Fruit fly (Drosophila melanogaster): ENCODE data around the gene Noc1.

Gene Noc1

dm6 chr3L:11074043-11074853, at the start of gene Noc1, which contains the start of gene Pfdn2:
TSS of gene Noc1 (plus strand) at chr3L:11074769.
TSS of gene Pfdn2 (minus strand) at chr3L:11074388.
- TF ChIP-seq CG33557 (GFP tag; optimal IDR thresholded peaks at IDR 0.05) (peak; percentile 30), ap (GFP tag; IDR thresholded peaks at IDR 0.05) (no peak), CG12659 (GFP tag; optimal IDR thresholded peaks at IDR 0.05) (peak; percentile 74), CG11695 (GFP tag; IDR thresholded peaks at IDR 0.05) (peak; percentile 49; the same call in 1 of the 3 replicates), CG15479 (GFP tag; optimal IDR thresholded peaks at IDR 0.05) (peak; percentile 6), Six4 (GFP tag; optimal IDR thresholded peaks at IDR 0.05) (peak; percentile 47), Tbp (GFP tag; optimal IDR thresholded peaks at IDR 0.05) (no peak), amos (GFP tag; IDR thresholded peaks at IDR 0.05; ENCODE audit: partially characterized antibody) (no peak), CG3163 (GFP tag; optimal IDR thresholded peaks at IDR 0.05) (no peak), ase (GFP tag; IDR thresholded peaks at IDR 0.05) (no peak), sc (optimal IDR thresholded peaks at IDR 0.05) (no peak), sc (GFP tag; optimal IDR thresholded peaks at IDR 0.05) (no peak), jigr1 (GFP tag; IDR thresholded peaks at IDR 0.05) (0 out of 3 replicates have a peak, but pooled peaks have one; percentile 27), CG18011 (GFP tag; optimal IDR thresholded peaks at IDR 0.05) (no peak), dan (GFP tag; IDR thresholded peaks at IDR 0.05) (no peak), dimm (GFP tag; IDR thresholded peaks at IDR 0.05) (no peak), Stat92E (GFP tag; optimal IDR thresholded peaks at IDR 0.05) (no peak), gce (GFP tag; IDR thresholded peaks at IDR 0.05) (no peak), sim (GFP tag; IDR thresholded peaks at IDR 0.05) (no peak), luna (GFP tag; optimal IDR thresholded peaks at IDR 0.05) (no peak), Ptx1 (GFP tag; IDR thresholded peaks at IDR 0.05) (peak; percentile 57; the same call in 1 of the 2 replicates), CG17361 (GFP tag; IDR thresholded peaks at IDR 0.05) (no peak; the same call in 1 of the 3 replicates), CG30403 (GFP tag; optimal IDR thresholded peaks at IDR 0.05) (peak; percentile 73), CG3726 (GFP tag; IDR thresholded peaks at IDR 0.05) (no peak), gro (GFP tag; optimal IDR thresholded peaks at IDR 0.05) (no peak), CG9797 (GFP tag; optimal IDR thresholded peaks at IDR 0.05) (peak; percentile 49), CG9437 (GFP tag; optimal IDR thresholded peaks at IDR 0.05) (peak; percentile 31), D19A (tag; optimal IDR thresholded peaks at IDR 0.05) (no peak), CG11504 (tag; optimal IDR thresholded peaks at IDR 0.05) (no peak), gem (tag; optimal IDR thresholded peaks at IDR 0.05) (no peak), pnt (GFP tag; optimal IDR thresholded peaks at IDR 0.05) (no peak), Dbx (GFP tag; IDR thresholded peaks at IDR 0.05) (0 out of 3 replicates have a peak, but pooled peaks have one; percentile 31), Hr51 (GFP tag; optimal IDR thresholded peaks at IDR 0.05) (peak in 1 of 2 experiments; percentile 38), Spps (tag; optimal IDR thresholded peaks at IDR 0.05) (no peak), gfzf (GFP tag; optimal IDR thresholded peaks at IDR 0.05) (peak; percentile 69), tx (GFP tag; optimal IDR thresholded peaks at IDR 0.05) (no peak), Opbp (GFP tag; IDR thresholded peaks at IDR 0.05; ENCODE audit: partially characterized antibody) (no peak), Xrp1 (GFP tag; IDR thresholded peaks at IDR 0.05) (peak; percentile 48; the same call in 1 of the 2 replicates), E2f2 (GFP tag; IDR thresholded peaks at IDR 0.05) (no peak), Rx (GFP tag; IDR thresholded peaks at IDR 0.05) (no peak), Nf-YB (GFP tag; optimal IDR thresholded peaks at IDR 0.05) (no peak), oc (tag; optimal IDR thresholded peaks at IDR 0.05) (no peak), CG11085 (GFP tag; IDR thresholded peaks at IDR 0.05) (no peak), CG2199 (GFP tag; IDR thresholded peaks at IDR 0.05) (no peak), bab2 (GFP tag; optimal IDR thresholded peaks at IDR 0.05) (no peak), CG32772 (GFP tag; IDR thresholded peaks at IDR 0.05) (peak; percentile 55), Sry-δ (GFP tag; optimal IDR thresholded peaks at IDR 0.05) (no peak), Sox102F (GFP tag; optimal IDR thresholded peaks at IDR 0.05) (peak; percentile 76), Trl (optimal IDR thresholded peaks at IDR 0.05) (no peak), Trl (GFP tag; optimal IDR thresholded peaks at IDR 0.05) (peak; percentile 32)
